Worm (Caenorhabditis elegans) whole organism, late embryonic: ENCODE results near the gene W04E12.7.
A peak's percentile ranks its signal among the peaks of the same experiment; 100 is the strongest.

Source experiments
- C38D4.7 ChIP-seq: fragments of 200-800 bp; sonication (Bioruptor generic); optimal IDR thresholded peaks from 2 replicates; lab custom pipeline; 2018; ENCODE audit warnings: mild to moderate bottlenecking, missing genetic modification characterization, moderate library complexity, missing compliant biosample characterization
- K02D7.2 ChIP-seq: sonication (generic microtip); optimal IDR thresholded peaks from 2 replicates; lab custom pipeline; 2017; ENCODE audit warnings: mild to moderate bottlenecking, missing genetic modification characterization, missing compliant biosample characterization
- ahr-1 ChIP-seq: sonication (generic microtip); optimal IDR thresholded peaks from 2 replicates; lab custom pipeline; 2016; ENCODE audit warnings: missing genetic modification characterization, missing compliant biosample characterization
- ama-1 ChIP-seq: fragments of 150-350 bp; optimal IDR thresholded peaks from 2 replicates; lab custom pipeline; 2014
- ceh-6 ChIP-seq: fragments of 200-800 bp; sonication (Bioruptor generic); optimal IDR thresholded peaks from 2 replicates; lab custom pipeline; 2018; ENCODE audit warnings: mild to moderate bottlenecking, missing genetic modification characterization, missing compliant biosample characterization
- elt-2 ChIP-seq: sonication (generic microtip); optimal IDR thresholded peaks from 2 replicates; lab custom pipeline; 2016; ENCODE audit warnings: missing genetic modification reagents, missing genetic modification characterization, missing compliant biosample characterization
- fax-1 ChIP-seq: sonication (generic microtip); optimal IDR thresholded peaks from 2 replicates; lab custom pipeline; 2016; ENCODE audit warnings: missing genotype, missing genetic modification characterization, missing compliant biosample characterization
- fkh-10 ChIP-seq: fragments of 150-350 bp; optimal IDR thresholded peaks from 2 replicates; lab custom pipeline; 2014; ENCODE audit warnings: missing biosample characterization, missing genetic modification reagents, missing genetic modification characterization
- hlh-15 ChIP-seq: sonication (generic microtip); optimal IDR thresholded peaks from 2 replicates; lab custom pipeline; 2016; ENCODE audit warnings: missing genetic modification characterization, missing compliant biosample characterization
- lim-6 ChIP-seq: sonication (generic microtip); optimal IDR thresholded peaks from 2 replicates; lab custom pipeline; 2016; ENCODE audit warnings: missing genetic modification characterization, missing compliant biosample characterization
- nhr-11 ChIP-seq: fragments of 150-350 bp; optimal IDR thresholded peaks from 2 replicates; lab custom pipeline; 2014; ENCODE audit warnings: missing biosample characterization, missing genetic modification characterization
- pax-1 ChIP-seq: fragments of 150-350 bp; optimal IDR thresholded peaks from 2 replicates; lab custom pipeline; 2014; ENCODE audit warnings: missing biosample characterization, missing genetic modification characterization
- pqm-1 ChIP-seq: sonication (generic microtip); optimal IDR thresholded peaks from 2 replicates; lab custom pipeline; 2016; ENCODE audit warnings: missing genetic modification characterization, missing compliant biosample characterization
- sdc-2 ChIP-seq: sonication (generic microtip); optimal IDR thresholded peaks from 2 replicates; lab custom pipeline; 2016; ENCODE audit warnings: missing genotype, missing genetic modification characterization, missing compliant biosample characterization

W04E12.7 gene

DNA sequence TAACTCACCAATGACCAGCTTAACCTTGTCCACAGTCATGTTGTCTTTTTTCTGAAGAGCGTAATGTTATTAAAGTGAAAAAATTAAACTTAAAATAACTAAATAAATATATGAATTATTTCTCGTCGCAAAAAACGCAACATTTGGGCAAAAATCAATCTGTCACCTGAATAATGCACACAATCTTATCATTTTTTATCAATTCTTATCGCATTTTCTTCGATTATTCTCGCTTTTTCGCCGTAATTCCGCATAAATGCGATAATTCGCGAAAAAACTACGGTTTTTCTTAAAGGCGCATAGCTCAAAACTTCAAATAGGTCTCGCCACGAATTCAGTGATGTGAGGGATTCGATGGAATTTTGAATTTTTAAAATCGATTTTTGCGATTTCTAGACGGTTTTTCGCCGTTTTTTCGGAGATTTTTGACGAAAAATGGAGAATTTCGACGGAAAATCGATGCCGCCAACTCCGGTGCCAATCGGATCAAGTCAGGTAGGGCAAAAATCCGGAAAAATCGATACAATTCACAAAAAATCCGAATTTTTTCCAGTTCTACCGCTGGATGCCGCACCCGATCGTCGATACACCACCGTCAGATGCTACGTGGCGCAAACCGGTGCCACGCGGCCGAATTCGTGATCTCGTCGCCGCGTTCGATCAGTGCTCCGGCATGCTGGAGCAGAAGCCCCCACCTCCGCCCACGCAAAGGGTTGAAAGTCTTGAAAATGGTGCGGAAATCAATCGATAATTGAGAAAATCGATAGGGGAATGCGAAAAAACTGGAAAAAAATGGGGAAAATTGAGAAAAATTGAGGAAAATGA lies 39.8 kb downstream of the W04E12.7 start, which contains the start of the genes Y43F8C.13 and ani-3:
Y43F8C.13 (minus strand) TSS at position 51 of the 825 bp plus-strand sequence.
ani-3 (plus strand) TSS at position 385 of the 825 bp plus-strand sequence.
- TF ChIP-seq C38D4.7 (GFP tag; lab: Kevin White, UChicago) (no peak), lim-6 (tag; lab: Kevin White, UChicago) (no peak), nhr-11 (tag; lab: Kevin White, UChicago) (no peak), elt-2 (tag; lab: Kevin White, UChicago) (peak; percentile 85)

DNA sequence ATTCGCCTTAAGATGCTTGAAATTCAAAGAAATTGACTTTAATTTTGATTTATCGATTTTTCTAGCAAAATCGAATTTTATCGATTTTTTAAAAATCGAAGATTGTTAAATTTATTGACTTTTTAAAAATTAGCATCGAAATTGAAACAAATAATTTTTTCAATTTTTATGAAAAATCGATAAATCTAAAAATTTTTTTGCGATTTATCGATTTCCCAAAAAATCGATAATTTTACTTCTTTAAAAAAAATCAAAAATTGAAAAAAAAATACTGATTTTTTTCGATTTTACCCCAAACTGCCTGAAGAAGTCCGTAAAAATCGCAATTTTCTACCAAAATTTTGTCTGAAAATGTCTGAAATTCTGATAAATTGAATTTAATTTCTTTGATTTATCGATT lies 45.4 kb downstream of the W04E12.7 start:
- no peak for TF ChIP-seq pqm-1

DNA sequence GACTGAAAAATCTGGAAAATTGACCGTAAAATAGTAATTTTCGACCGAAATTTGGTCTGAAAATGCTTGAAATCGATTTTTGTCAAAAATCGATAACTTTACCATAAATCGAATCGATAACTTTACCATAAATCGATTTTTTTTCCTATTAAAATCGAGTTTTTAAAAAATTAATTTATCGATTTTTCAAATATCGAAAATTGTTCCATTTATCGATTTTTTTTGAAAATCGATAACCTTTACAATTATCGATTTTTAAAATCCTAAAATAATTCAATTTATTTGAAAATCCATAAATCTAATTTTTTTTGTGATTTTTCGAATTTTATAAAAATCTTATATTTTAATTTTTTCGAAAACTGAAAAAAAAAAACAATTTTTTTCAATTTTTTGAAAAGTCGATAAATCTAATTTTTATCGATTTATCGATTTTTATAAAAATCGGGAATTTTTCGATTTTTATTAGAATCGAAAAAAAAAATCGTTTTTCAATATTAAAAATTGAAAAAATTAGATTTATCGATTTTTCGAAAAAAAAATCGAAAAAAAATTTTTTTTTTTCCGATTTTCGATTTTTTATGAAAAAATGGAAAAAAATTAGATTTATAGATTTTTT lies 46.0 kb downstream of the W04E12.7 start:
- TF ChIP-seq K02D7.2 (tag; lab: Kevin White, UChicago) = no peak
- no peak for TF ChIP-seq hlh-15 (tag; lab: Kevin White, UChicago)
- no peak for TF ChIP-seq sdc-2 (tag; lab: Kevin White, UChicago)
- no peak for TF ChIP-seq ceh-6 (GFP tag; lab: Kevin White, UChicago)
- no peak for TF ChIP-seq fkh-10
- no peak for TF ChIP-seq ahr-1 (tag; lab: Kevin White, UChicago)
- no peak for TF ChIP-seq pax-1 (tag; lab: Kevin White, UChicago)
- no peak for TF ChIP-seq fax-1
- TF ChIP-seq ama-1 (lab: Kevin White, UChicago) = no peak
- TF ChIP-seq, all 69 proteins: peak for 0
